Worm (Caenorhabditis elegans) whole organism, L2 larva: ENCODE measurements around the gene C35B1.4.

ENCODE experiments used
- ama-1 ChIP-seq: fragments of 150-350 bp; optimal IDR thresholded peaks from 2 replicates; lab custom pipeline; 2018; ENCODE audit warnings: inconsistent platforms
- peb-1 ChIP-seq: fragments of 150-350 bp; optimal IDR thresholded peaks from 2 replicates; lab custom pipeline; 2014; ENCODE audit warnings: missing biosample characterization, missing genetic modification characterization
- snpc-4 ChIP-seq: fragments of 150-350 bp; optimal IDR thresholded peaks from 2 replicates; lab custom pipeline; 2014; ENCODE audit warnings: missing biosample characterization, missing genetic modification characterization

ce11 chrIV:4094364-4094763, 14.8 kb downstream of the C35B1.4 start:
- TF ChIP-seq snpc-4 (tag; lab: Kevin White, UChicago) (no peak), ama-1 (lab: Kevin White, UChicago) (no peak), peb-1 (tag; lab: Kevin White, UChicago) (no peak)
